Fruit fly (Drosophila melanogaster): Measurements from ENCODE around the gene MagR.

MagR gene

dm6 chrX:15738890-15739550 is 5.0 kb downstream of the MagR start, which contains the start of the genes CG11679 and CG8206 (continued):
- TF ChIP-seq CG7368 (GFP tag; optimal IDR thresholded peaks at IDR 0.05) (no peak), CG6854 (GFP tag; optimal IDR thresholded peaks at IDR 0.05) (no peak), achi (GFP tag; optimal IDR thresholded peaks at IDR 0.05) (peak; percentile 30), cyc (GFP tag; optimal IDR thresholded peaks at IDR 0.05) (peak; percentile 51), OdsH (GFP tag; optimal IDR thresholded peaks at IDR 0.05) (peak; percentile 48), CG32006 (GFP tag; optimal IDR thresholded peaks at IDR 0.05) (peak; percentile 39), svp (GFP tag) (peak; percentile 65), Hr38 (GFP tag; optimal IDR thresholded peaks at IDR 0.05) (no peak), Smox (GFP tag; optimal IDR thresholded peaks at IDR 0.05) (peak; percentile 16), CG11762 (GFP tag; optimal IDR thresholded peaks at IDR 0.05; ENCODE audit: insufficient read depth) (no peak), topi (GFP tag; optimal IDR thresholded peaks at IDR 0.05) (peak; percentile 55), Lpt (GFP tag; optimal IDR thresholded peaks at IDR 0.05) (no peak), CG15336 (GFP tag; IDR thresholded peaks at IDR 0.05) (0 out of 2 replicates have a peak, but pooled peaks have one; percentile 23), Eip78C (GFP tag) (peak; percentile 79), Sox15 (GFP tag; optimal IDR thresholded peaks at IDR 0.05) (peak; percentile 15), Ets21C (GFP tag; optimal IDR thresholded peaks at IDR 0.05) (peak; percentile 39), CG1621 (tag; optimal IDR thresholded peaks at IDR 0.05) (no peak), CG8632 (GFP tag; optimal IDR thresholded peaks at IDR 0.05) (no peak), Gug (GFP tag; IDR thresholded peaks at IDR 0.05) (no peak), Eip93F (GFP tag; optimal IDR thresholded peaks at IDR 0.05) (no peak)

dm6 chrX:15740288-15740726 is 6.2 kb downstream of the MagR start:
- no peak for TF ChIP-seq CG9139 (GFP tag; optimal IDR thresholded peaks at IDR 0.05)
- peak; percentile 52; the same call in 1 of the 2 replicates for TF ChIP-seq Gug (GFP tag; IDR thresholded peaks at IDR 0.05)
- TF ChIP-seq Ets96B (tag; optimal IDR thresholded peaks at IDR 0.05): peak; percentile 39
- peak; percentile 87 for TF ChIP-seq svp (GFP tag)
- peak; percentile 56; the same call in 2 of the 3 replicates for TF ChIP-seq CG8119 (GFP tag; IDR thresholded peaks at IDR 0.05)
- peak; percentile 83 for TF ChIP-seq Eip78C (GFP tag)
- TF ChIP-seq Eip93F (GFP tag; optimal IDR thresholded peaks at IDR 0.05): peak; percentile 46
- no peak for TF ChIP-seq CG16779 (tag; optimal IDR thresholded peaks at IDR 0.05)
- peak; percentile 71 for TF ChIP-seq esn (GFP tag; optimal IDR thresholded peaks at IDR 0.05)
- peak; percentile 48 for TF ChIP-seq CG31627 (GFP tag; optimal IDR thresholded peaks at IDR 0.05)
- peak; percentile 40 for TF ChIP-seq achi (GFP tag; optimal IDR thresholded peaks at IDR 0.05)
- TF ChIP-seq pdm3 (GFP tag; optimal IDR thresholded peaks at IDR 0.05): peak; percentile 62
- no peak for TF ChIP-seq CG6808 (GFP tag; optimal IDR thresholded peaks at IDR 0.05)
- TF ChIP-seq Hr38 (GFP tag; optimal IDR thresholded peaks at IDR 0.05): no peak
- no peak for TF ChIP-seq Sox15 (GFP tag; optimal IDR thresholded peaks at IDR 0.05)
- no peak for TF ChIP-seq CG3919 (GFP tag; optimal IDR thresholded peaks at IDR 0.05)
- TF ChIP-seq CG6276 (GFP tag; optimal IDR thresholded peaks at IDR 0.05): no peak
- peak; percentile 36 for TF ChIP-seq CG34406 (GFP tag; optimal IDR thresholded peaks at IDR 0.05)
- peak; percentile 15; the same call in 1 of the 2 replicates for TF ChIP-seq CG11294 (GFP tag; IDR thresholded peaks at IDR 0.05)
- peak; percentile 69 for TF ChIP-seq topi (GFP tag; optimal IDR thresholded peaks at IDR 0.05)
- TF ChIP-seq CG8319 (GFP tag; optimal IDR thresholded peaks at IDR 0.05): no peak
- TF ChIP-seq fd85E (GFP tag; optimal IDR thresholded peaks at IDR 0.05): no peak
- peak; percentile 18 for TF ChIP-seq Lpt (GFP tag; optimal IDR thresholded peaks at IDR 0.05)
- TF ChIP-seq OdsH (GFP tag; optimal IDR thresholded peaks at IDR 0.05): peak; percentile 46
- peak; percentile 52 for TF ChIP-seq Ets21C (GFP tag; optimal IDR thresholded peaks at IDR 0.05)
- TF ChIP-seq spab (GFP tag; optimal IDR thresholded peaks at IDR 0.05): no peak
- TF ChIP-seq cyc (GFP tag; optimal IDR thresholded peaks at IDR 0.05): peak; percentile 45
- no peak for TF ChIP-seq Blimp-1 (GFP tag; optimal IDR thresholded peaks at IDR 0.05)
- peak; percentile 53 for TF ChIP-seq CG32006 (GFP tag; optimal IDR thresholded peaks at IDR 0.05)
- TF ChIP-seq Met (GFP tag; optimal IDR thresholded peaks at IDR 0.05): peak; percentile 66
- peak; percentile 57 for TF ChIP-seq CG15336 (GFP tag; IDR thresholded peaks at IDR 0.05)
- TF ChIP-seq CG10669 (GFP tag; optimal IDR thresholded peaks at IDR 0.05): no peak
- TF ChIP-seq Hr4 (GFP tag; optimal IDR thresholded peaks at IDR 0.05): peak; percentile 50
- TF ChIP-seq eg (GFP tag; IDR thresholded peaks at IDR 0.05): peak; percentile 78
- peak; percentile 10 for TF ChIP-seq CG3032 (tag; optimal IDR thresholded peaks at IDR 0.05)
- TF ChIP-seq Sox102F (GFP tag; optimal IDR thresholded peaks at IDR 0.05): peak; percentile 56
- TF ChIP-seq fkh (GFP tag; optimal IDR thresholded peaks at IDR 0.05): peak; percentile 68
- no peak for TF ChIP-seq CG11762 (GFP tag; optimal IDR thresholded peaks at IDR 0.05; ENCODE audit: insufficient read depth)
- peak; percentile 67 for TF ChIP-seq lz (GFP tag; optimal IDR thresholded peaks at IDR 0.05)
- TF ChIP-seq ss (GFP tag; optimal IDR thresholded peaks at IDR 0.05): no peak
- no peak for TF ChIP-seq dac (GFP tag; optimal IDR thresholded peaks at IDR 0.05)
- no peak for TF ChIP-seq CG4318 (GFP tag; optimal IDR thresholded peaks at IDR 0.05)

All from whole organism, prepupa.